Fruit fly (Drosophila melanogaster) whole organism, embryonic: Measurements from ENCODE around the gene Cyp4d20.

ENCODE experiments used
- Atf-2 ChIP-seq: fragments of 200-800 bp; sonication (Bioruptor generic); optimal IDR thresholded peaks from 2 replicates; lab custom pipeline; 2016; ENCODE audit warnings: missing biosample characterization, missing genetic modification characterization
- B-H2 ChIP-seq: fragments of 200-800 bp; sonication (Bioruptor generic); optimal IDR thresholded peaks from 2 replicates; lab custom pipeline; 2018; ENCODE audit warnings: missing biosample characterization, mild to moderate bottlenecking, missing genetic modification characterization
- CG10274 ChIP-seq: fragments of 200-800 bp; sonication (Bioruptor generic); optimal IDR thresholded peaks from 3 replicates; lab custom pipeline; 2017; ENCODE audit warnings: missing biosample characterization, mild to moderate bottlenecking, missing genetic modification characterization
- CG11456 ChIP-seq: fragments of 200-800 bp; sonication (Bioruptor generic); IDR thresholded peaks from 3 replicates; pipeline ENCODE4 v1.3.6; 2022; ENCODE audit warnings: missing biosample characterization, missing genetic modification characterization
- CG12299 ChIP-seq: fragments of 200-800 bp; sonication (Bioruptor generic); optimal IDR thresholded peaks from 2 replicates; lab custom pipeline; 2018; ENCODE audit warnings: missing biosample characterization, mild to moderate bottlenecking, missing genetic modification characterization
- CG1233 ChIP-seq: fragments of 200-800 bp; sonication (Bioruptor generic); optimal IDR thresholded peaks from 4 replicates; lab custom pipeline; 2018; ENCODE audit warnings: missing biosample characterization, mild to moderate bottlenecking, missing genetic modification characterization
- CG13123 ChIP-seq: fragments of 200-800 bp; sonication (Bioruptor generic); optimal IDR thresholded peaks from 2 replicates; lab custom pipeline; 2016; ENCODE audit warnings: missing biosample characterization, missing genetic modification characterization
- CG13624 ChIP-seq: fragments of 200-800 bp; sonication (Bioruptor generic); optimal IDR thresholded peaks from 2 replicates; lab custom pipeline; 2016; ENCODE audit warnings: missing biosample characterization, missing genetic modification characterization
- CG1529 ChIP-seq: fragments of 200-800 bp; sonication (Bioruptor generic); optimal IDR thresholded peaks from 3 replicates; lab custom pipeline; 2018; ENCODE audit warnings: missing biosample characterization, missing genetic modification characterization
- CG15479 ChIP-seq: fragments of 200-800 bp; sonication (Bioruptor generic); optimal IDR thresholded peaks from 3 replicates; lab custom pipeline; 2019; ENCODE audit warnings: missing biosample characterization, mild to moderate bottlenecking, missing genetic modification characterization, moderate library complexity
- CG16779 ChIP-seq: fragments of 200-800 bp; sonication (Bioruptor generic); IDR thresholded peaks from 2 replicates; pipeline ENCODE4 v1.3.6; 2022; ENCODE audit warnings: missing biosample characterization, missing genetic modification characterization
- CG18011 ChIP-seq: fragments of 200-800 bp; sonication (Bioruptor generic); optimal IDR thresholded peaks from 2 replicates; lab custom pipeline; 2017; ENCODE audit warnings: missing biosample characterization, missing genetic modification characterization, mild to moderate bottlenecking, moderate library complexity, missing genotype
- CG1832 ChIP-seq: fragments of 200-800 bp; sonication (Bioruptor generic); optimal IDR thresholded peaks from 2 replicates; lab custom pipeline; 2017; ENCODE audit warnings: missing biosample characterization, mild to moderate bottlenecking, missing genetic modification characterization, inconsistent platforms
- CG2116 ChIP-seq: fragments of 200-800 bp; sonication (Bioruptor generic); optimal IDR thresholded peaks from 3 replicates; lab custom pipeline; 2018; ENCODE audit warnings: missing biosample characterization, mild to moderate bottlenecking, missing genetic modification characterization
- CG31388 ChIP-seq: fragments of 200-800 bp; sonication (Bioruptor generic); optimal IDR thresholded peaks from 2 replicates; lab custom pipeline; 2016; ENCODE audit warnings: missing biosample characterization, missing genetic modification characterization
- CG3281 ChIP-seq: fragments of 200-800 bp; sonication (Bioruptor generic); optimal IDR thresholded peaks from 3 replicates; lab custom pipeline; 2017; ENCODE audit warnings: missing biosample characterization, mild to moderate bottlenecking, missing genetic modification characterization
- CG3726 ChIP-seq: fragments of 200-800 bp; sonication (Bioruptor generic); IDR thresholded peaks from 3 replicates; pipeline ENCODE4, ENCODE4 v1.3.6; 2022; ENCODE audit warnings: missing biosample characterization, missing genetic modification characterization
- CG3838 ChIP-seq: fragments of 200-800 bp; sonication (Bioruptor generic); optimal IDR thresholded peaks from 3 replicates; lab custom pipeline; 2016; ENCODE audit warnings: missing biosample characterization, missing genetic modification characterization
- CG4404 ChIP-seq: fragments of 200-800 bp; sonication (Bioruptor generic); IDR thresholded peaks from 2 replicates; pipeline ENCODE4 v1.3.6; 2022; ENCODE audit warnings: missing biosample characterization, missing genetic modification characterization
- CG4424 ChIP-seq: fragments of 200-800 bp; sonication (Bioruptor generic); optimal IDR thresholded peaks from 3 replicates; lab custom pipeline; 2016; ENCODE audit warnings: missing biosample characterization, missing genetic modification characterization
- CG6683 ChIP-seq: fragments of 200-800 bp; sonication (Bioruptor generic); optimal IDR thresholded peaks from 2 replicates; lab custom pipeline; 2017; ENCODE audit warnings: missing biosample characterization, mild to moderate bottlenecking, missing genetic modification characterization, missing genetic modification reagents
- CG7556 ChIP-seq: fragments of 200-800 bp; sonication (Bioruptor generic); optimal IDR thresholded peaks from 2 replicates; lab custom pipeline; 2017; ENCODE audit warnings: missing biosample characterization, mild to moderate bottlenecking, missing genetic modification characterization
- CG7839 ChIP-seq: fragments of 200-800 bp; sonication (Bioruptor generic); optimal IDR thresholded peaks from 3 replicates; lab custom pipeline; 2018; ENCODE audit warnings: missing biosample characterization, mild to moderate bottlenecking, missing genetic modification characterization, moderate library complexity
- CG8478 ChIP-seq: fragments of >200 bp; optimal IDR thresholded peaks from 2 replicates; lab custom pipeline; 2018
- D19A ChIP-seq: fragments of 200-800 bp; optimal IDR thresholded peaks from 3 replicates; lab custom pipeline; 2019; ENCODE audit warnings: missing biosample characterization, mild to moderate bottlenecking, missing genetic modification characterization, moderate library complexity
- D19B ChIP-seq: fragments of 200-800 bp; sonication (Bioruptor generic); optimal IDR thresholded peaks from 2 replicates; lab custom pipeline; 2017; ENCODE audit warnings: missing biosample characterization, mild to moderate bottlenecking, missing genetic modification characterization
- Dp ChIP-seq: fragments of 200-800 bp; sonication (Bioruptor generic); optimal IDR thresholded peaks from 2 replicates; lab custom pipeline; 2018; ENCODE audit warnings: missing biosample characterization, mild to moderate bottlenecking, missing genetic modification characterization, moderate library complexity
- HLH4C ChIP-seq: fragments of 200-800 bp; sonication (Bioruptor generic); IDR thresholded peaks from 3 replicates; pipeline ENCODE4 v1.3.6; 2022; ENCODE audit warnings: missing biosample characterization, missing genetic modification characterization; ENCODE audit not compliant: partially characterized antibody
- Hsf ChIP-seq: fragments of 200-800 bp; sonication (Bioruptor generic); optimal IDR thresholded peaks from 3 replicates; lab custom pipeline; 2016; ENCODE audit warnings: missing biosample characterization, missing genetic modification characterization
- MESR4 ChIP-seq: fragments of 200-800 bp; sonication (Bioruptor generic); optimal IDR thresholded peaks from 2 replicates; lab custom pipeline; 2018; ENCODE audit warnings: missing biosample characterization, mild to moderate bottlenecking, missing genetic modification characterization, moderate library complexity
- Mrtf ChIP-seq: fragments of 200-800 bp; sonication (Bioruptor generic); IDR thresholded peaks from 3 replicates; pipeline ENCODE4 v1.3.6; 2022; ENCODE audit warnings: missing biosample characterization, missing genetic modification characterization
- NC2β ChIP-seq: fragments of 200-800 bp; sonication (Bioruptor generic); optimal IDR thresholded peaks from 2 replicates; lab custom pipeline; 2016; ENCODE audit warnings: missing biosample characterization, missing genetic modification characterization
- PHDP ChIP-seq: fragments of 200-800 bp; sonication (Bioruptor generic); optimal IDR thresholded peaks from 3 replicates; lab custom pipeline; 2018; ENCODE audit warnings: missing biosample characterization, mild to moderate bottlenecking, missing genetic modification characterization, moderate library complexity
- Pdp1 ChIP-seq, 2 experiments: fragments of 200-800 bp; sonication (Bioruptor generic); optimal IDR thresholded peaks; 3 replicates each; lab custom pipeline; 2016; ENCODE audit warnings: missing biosample characterization in 2 of 2, missing genetic modification characterization in 2 of 2, mild to moderate bottlenecking in 1 of 2, moderate library complexity in 1 of 2
- Trl ChIP-seq, 3 experiments: fragments of >200 bp in 2 of 3; fragments of 200-800 bp in 1 of 3; sonication (Bioruptor generic) in 1 of 3; optimal IDR thresholded peaks; 2 replicates in 1 of 3; 3 replicates in 2 of 3; lab custom pipeline; 2016 to 2017; ENCODE audit warnings: missing biosample characterization in 1 of 3, missing genetic modification characterization in 1 of 3
- Xbp1 ChIP-seq: fragments of 200-800 bp; sonication (Bioruptor generic); optimal IDR thresholded peaks from 3 replicates; lab custom pipeline; 2016; ENCODE audit warnings: missing biosample characterization, mild to moderate bottlenecking, missing genetic modification characterization
- ab ChIP-seq: fragments of 200-800 bp; sonication (Bioruptor generic); optimal IDR thresholded peaks from 2 replicates; lab custom pipeline; 2016; ENCODE audit warnings: missing biosample characterization, missing genetic modification characterization
- bigmax ChIP-seq: fragments of 200-800 bp; sonication (Bioruptor generic); optimal IDR thresholded peaks from 2 replicates; lab custom pipeline; 2018; ENCODE audit warnings: missing biosample characterization, mild to moderate bottlenecking, missing genetic modification characterization
- crc ChIP-seq: fragments of 200-800 bp; sonication (Bioruptor generic); optimal IDR thresholded peaks from 2 replicates; lab custom pipeline; 2016; ENCODE audit warnings: missing biosample characterization, missing genetic modification characterization
- gem ChIP-seq: fragments of 200-800 bp; sonication (Bioruptor generic); optimal IDR thresholded peaks from 2 replicates; lab custom pipeline; 2019; ENCODE audit warnings: missing biosample characterization, mild to moderate bottlenecking, missing genetic modification characterization, moderate library complexity
- gro ChIP-seq: fragments of 200-800 bp; sonication (Bioruptor generic); optimal IDR thresholded peaks from 2 replicates; lab custom pipeline; 2016; ENCODE audit warnings: missing biosample characterization, missing genetic modification characterization
- gsb-n ChIP-seq: fragments of 200-800 bp; sonication (Bioruptor generic); optimal IDR thresholded peaks from 3 replicates; lab custom pipeline; 2018; ENCODE audit warnings: missing biosample characterization, mild to moderate bottlenecking, missing genetic modification characterization
- jigr1 ChIP-seq: fragments of 200-800 bp; sonication (Bioruptor generic); IDR thresholded peaks from 3 replicates; pipeline ENCODE4 v1.3.6; 2022; ENCODE audit warnings: missing biosample characterization, missing genetic modification characterization
- kni ChIP-seq: fragments of 200-800 bp; sonication (Bioruptor generic); optimal IDR thresholded peaks from 3 replicates; lab custom pipeline; 2017; ENCODE audit warnings: mild to moderate bottlenecking, missing biosample characterization, missing genetic modification reagents, missing genetic modification characterization
- luna ChIP-seq: fragments of 200-800 bp; sonication (Bioruptor generic); optimal IDR thresholded peaks from 2 replicates; lab custom pipeline; 2016; ENCODE audit warnings: missing biosample characterization, missing genetic modification characterization
- odd ChIP-seq: fragments of 200-800 bp; sonication (Bioruptor generic); optimal IDR thresholded peaks from 2 replicates; lab custom pipeline; 2017; ENCODE audit warnings: missing biosample characterization, mild to moderate bottlenecking, missing genetic modification characterization
- shn ChIP-seq: fragments of 200-800 bp; sonication (Bioruptor generic); optimal IDR thresholded peaks from 3 replicates; lab custom pipeline; 2016; ENCODE audit warnings: missing biosample characterization, missing genetic modification characterization
- sisA ChIP-seq: fragments of 200-800 bp; sonication (Bioruptor generic); IDR thresholded peaks from 2 replicates; pipeline ENCODE4 v1.3.6; 2022; ENCODE audit warnings: missing biosample characterization, missing genetic modification characterization
- sna ChIP-seq: fragments of 200-800 bp; sonication (Bioruptor generic); IDR thresholded peaks from 2 replicates; pipeline ENCODE4 v1.3.6; 2022; ENCODE audit warnings: missing biosample characterization, missing genetic modification characterization; ENCODE audit not compliant: partially characterized antibody
- wor ChIP-seq: fragments of 200-800 bp; sonication (Bioruptor generic); IDR thresholded peaks from 2 replicates; pipeline ENCODE4 v1.3.6; 2022; ENCODE audit warnings: missing biosample characterization, missing genetic modification characterization

Cyp4d20 gene

DNA sequence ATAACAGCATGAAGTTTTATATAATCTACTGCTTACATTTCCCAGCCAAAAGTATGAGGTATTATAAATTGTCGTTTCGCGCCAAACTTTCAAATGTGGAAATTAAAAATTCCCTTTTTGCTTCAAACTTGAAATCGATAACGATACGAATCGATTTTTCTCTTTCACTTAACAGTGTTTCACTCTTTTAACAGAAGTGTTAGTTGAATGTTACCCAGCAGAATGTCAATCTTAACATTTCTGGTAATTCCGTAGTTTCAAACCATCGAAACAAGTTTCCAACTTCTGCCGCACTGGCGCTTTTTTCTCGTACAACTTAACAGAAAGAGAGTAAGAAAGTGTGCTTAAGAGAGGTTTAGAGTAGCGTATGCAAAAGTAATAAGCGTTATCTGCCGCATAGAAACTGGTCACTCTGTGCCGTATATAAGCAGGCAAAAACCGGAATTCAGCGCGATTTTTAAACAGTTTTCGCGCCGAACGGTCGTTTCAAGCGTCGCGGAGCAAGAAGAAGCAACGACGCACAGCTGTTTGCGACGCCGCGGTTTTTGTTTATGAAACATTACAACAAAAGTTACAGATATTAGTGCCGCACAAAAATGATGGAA is 11.7 kb downstream of the Cyp4d20 start (continued):
- TF ChIP-seq CG12299 (tag; lab: Kevin White, UChicago) = peak; percentile 51
- peak; percentile 24 for TF ChIP-seq kni
- peak; percentile 48 for TF ChIP-seq MESR4
- peak; percentile 70; the same call in 1 of the 3 replicates for TF ChIP-seq CG11456
- no peak for TF ChIP-seq CG15479 (GFP tag; lab: Kevin White, UChicago)
- TF ChIP-seq Xbp1 (GFP tag; lab: Kevin White, UChicago) = peak; percentile 44
- peak; percentile 71 for TF ChIP-seq sna (GFP tag; lab: Robert Waterston, UW)
- no peak for TF ChIP-seq D19B (GFP tag; lab: Kevin White, UChicago)
- peak; percentile 2 for TF ChIP-seq odd
- TF ChIP-seq gro (GFP tag; lab: Kevin White, UChicago) = peak; percentile 72
- TF ChIP-seq Dp (GFP tag; lab: Kevin White, UChicago) = peak; percentile 89
- no peak for TF ChIP-seq CG6683 (GFP tag; lab: Kevin White, UChicago)
- no peak for TF ChIP-seq crc (GFP tag; lab: Kevin White, UChicago)
- no peak for TF ChIP-seq sisA (GFP tag; lab: Robert Waterston, UW)
- TF ChIP-seq Trl (optimal IDR thresholded peaks at IDR 0.05; lab: Kevin White, UChicago) = peak; percentile 63 to 74
- peak; percentile 85 for TF ChIP-seq Trl (GFP tag; optimal IDR thresholded peaks at IDR 0.05; lab: Kevin White, UChicago)
- TF ChIP-seq CG3726 (GFP tag; lab: Robert Waterston, UW) = no peak
- no peak for TF ChIP-seq ab (GFP tag; lab: Kevin White, UChicago)
- TF ChIP-seq gem (tag; lab: Kevin White, UChicago) = peak; percentile 45
- TF ChIP-seq Mrtf (GFP tag; lab: Robert Waterston, UW) = no peak
- TF ChIP-seq CG1233 (GFP tag; lab: Kevin White, UChicago) = no peak
- no peak for TF ChIP-seq CG3838 (GFP tag; lab: Kevin White, UChicago)
- TF ChIP-seq CG3281 (GFP tag; lab: Kevin White, UChicago) = peak; percentile 1
- no peak for TF ChIP-seq CG1529 (GFP tag; lab: Kevin White, UChicago)
- TF ChIP-seq HLH4C (GFP tag; lab: Robert Waterston, UW) = peak; percentile 54; the same call in 2 of the 3 replicates
- no peak for TF ChIP-seq CG1832
- TF ChIP-seq PHDP (tag; lab: Kevin White, UChicago) = peak; percentile 35
- no peak for TF ChIP-seq CG10274
- TF ChIP-seq CG13123 (GFP tag; lab: Kevin White, UChicago) = no peak
- TF ChIP-seq CG2116 (GFP tag; lab: Kevin White, UChicago) = peak; percentile 88
- TF ChIP-seq luna = peak; percentile 69
- TF ChIP-seq CG7556 (GFP tag; lab: Kevin White, UChicago) = no peak
- TF ChIP-seq CG8478 (lab: Kevin White, UChicago) = no peak
- TF ChIP-seq D19A (tag; lab: Kevin White, UChicago) = peak; percentile 34
- TF ChIP-seq CG18011 (GFP tag; lab: Kevin White, UChicago) = no peak
- no peak for TF ChIP-seq CG31388 (GFP tag; lab: Kevin White, UChicago)
- TF ChIP-seq CG16779 (GFP tag; lab: Robert Waterston, UW) = no peak
- peak; percentile 48 for TF ChIP-seq shn (GFP tag; lab: Kevin White, UChicago)
- no peak for TF ChIP-seq CG4424
- no peak for TF ChIP-seq CG4404
- TF ChIP-seq B-H2 (GFP tag; lab: Kevin White, UChicago) = peak; percentile 54
- TF ChIP-seq CG7839 (tag; lab: Kevin White, UChicago) = no peak
- TF ChIP-seq Atf-2 = peak; percentile 4
- peak; percentile 59 for TF ChIP-seq Hsf (GFP tag; lab: Kevin White, UChicago)
- no peak for TF ChIP-seq jigr1
- no peak for TF ChIP-seq bigmax (GFP tag; lab: Kevin White, UChicago)
- TF ChIP-seq wor (GFP tag; lab: Robert Waterston, UW) = no peak
- TF ChIP-seq gsb-n (tag; lab: Kevin White, UChicago) = peak; percentile 31
- TF ChIP-seq Pdp1 (GFP tag; optimal IDR thresholded peaks at IDR 0.05; lab: Kevin White, UChicago) = peak in 1 of 2 experiments; percentile 66
- peak; percentile 72 for TF ChIP-seq NC2β (GFP tag; lab: Kevin White, UChicago)
- TF ChIP-seq CG13624 (GFP tag; lab: Kevin White, UChicago) = peak; percentile 68
